Worm (Caenorhabditis elegans) whole organism, young adult: ENCODE data around the gene C04C3.4.

Experiments used
- B0019.2 ChIP-seq: fragments of 200-800 bp; sonication (Bioruptor generic); conservative IDR thresholded peaks from 2 replicates; pipeline ENCODE4 v1.3.6; 2022; ENCODE audit warnings: missing genetic modification reagents, missing genetic modification characterization, missing compliant biosample characterization
- B0035.1 ChIP-seq: sonication (generic microtip); optimal IDR thresholded peaks from 2 replicates; lab custom pipeline; 2016; ENCODE audit warnings: missing genetic modification characterization, mild to moderate bottlenecking, missing compliant biosample characterization, missing genotype, missing genetic modification reagents
- C06A6.2 ChIP-seq: fragments of 200-800 bp; sonication (Bioruptor generic); conservative IDR thresholded peaks from 2 replicates; pipeline ENCODE4 v1.3.6; 2022; ENCODE audit warnings: missing genetic modification characterization, missing compliant biosample characterization
- D2030.7 ChIP-seq: fragments of 200-800 bp; sonication (Bioruptor generic); IDR thresholded peaks from 2 replicates; pipeline ENCODE4 v1.3.6; 2022; ENCODE audit warnings: missing genetic modification reagents, missing genetic modification characterization, missing compliant biosample characterization
- F10E7.11 ChIP-seq: sonication (generic microtip); optimal IDR thresholded peaks from 2 replicates; lab custom pipeline; 2017; ENCODE audit warnings: mild to moderate bottlenecking, missing genetic modification characterization, moderate library complexity, missing compliant biosample characterization
- F33H1.4 ChIP-seq: fragments of 200-800 bp; sonication (Bioruptor generic); IDR thresholded peaks from 2 replicates; pipeline ENCODE4 v1.3.6; 2022; ENCODE audit warnings: missing genetic modification reagents, missing genetic modification characterization, missing compliant biosample characterization
- F39B2.1 ChIP-seq: fragments of 200-800 bp; sonication (Bioruptor generic); IDR thresholded peaks from 2 replicates; pipeline ENCODE4 v1.3.6; 2022; ENCODE audit warnings: missing genetic modification reagents, missing genetic modification characterization, missing compliant biosample characterization
- F55B11.4 ChIP-seq: sonication (generic microtip); optimal IDR thresholded peaks from 2 replicates; lab custom pipeline; 2016; ENCODE audit warnings: missing compliant biosample characterization, missing genetic modification characterization, borderline replicate concordance; ENCODE audit not compliant: insufficient read depth
- Y53F4B.3 ChIP-seq: fragments of 200-800 bp; sonication (Bioruptor generic); IDR thresholded peaks from 2 replicates; pipeline ENCODE4 v1.3.6; 2022; ENCODE audit warnings: missing genetic modification reagents, missing genetic modification characterization, missing compliant biosample characterization
- Y56A3A.18 ChIP-seq: fragments of 200-800 bp; sonication (Bioruptor generic); IDR thresholded peaks from 2 replicates; pipeline ENCODE4 v1.3.6; 2022; ENCODE audit warnings: missing genetic modification reagents, missing genetic modification characterization, missing compliant biosample characterization
- Y79H2A.3 ChIP-seq: fragments of 200-800 bp; sonication (Bioruptor generic); conservative IDR thresholded peaks from 2 replicates; pipeline ENCODE4 v1.3.6; 2022; ENCODE audit warnings: missing genetic modification reagents, missing genetic modification characterization, missing compliant biosample characterization
- ZK185.1 ChIP-seq: sonication (generic microtip); optimal IDR thresholded peaks from 2 replicates; lab custom pipeline; 2016; ENCODE audit warnings: mild to moderate bottlenecking, missing genetic modification characterization, missing compliant biosample characterization; ENCODE audit not compliant: poor library complexity, severe bottlenecking
- attf-3 ChIP-seq: fragments of 200-800 bp; sonication (Bioruptor generic); conservative IDR thresholded peaks from 2 replicates; pipeline ENCODE4 v1.3.6; 2022; ENCODE audit warnings: missing genetic modification reagents, missing genetic modification characterization, missing compliant biosample characterization
- attf-5 ChIP-seq: fragments of 200-800 bp; sonication (Bioruptor generic); optimal IDR thresholded peaks from 2 replicates; lab custom pipeline; 2018; ENCODE audit warnings: mild to moderate bottlenecking, missing genetic modification characterization, missing compliant biosample characterization
- cebp-2 ChIP-seq: fragments of 200-800 bp; sonication (Bioruptor generic); IDR thresholded peaks from 2 replicates; pipeline ENCODE4 v1.3.6; 2022; ENCODE audit warnings: missing genetic modification characterization, missing compliant biosample characterization
- ceh-100 ChIP-seq: fragments of 200-800 bp; sonication (Bioruptor generic); IDR thresholded peaks from 2 replicates; pipeline ENCODE4 v1.3.6; 2022; ENCODE audit warnings: missing genetic modification reagents, missing genetic modification characterization, missing compliant biosample characterization
- ceh-58 ChIP-seq: fragments of 200-800 bp; sonication (Bioruptor generic); IDR thresholded peaks from 2 replicates; pipeline ENCODE4 v1.3.6; 2022; ENCODE audit warnings: missing genetic modification characterization, missing compliant biosample characterization
- ceh-79 ChIP-seq: sonication (generic microtip); optimal IDR thresholded peaks from 2 replicates; lab custom pipeline; 2017; ENCODE audit warnings: mild to moderate bottlenecking, missing genetic modification characterization, missing compliant biosample characterization
- ceh-91 ChIP-seq: fragments of 200-800 bp; sonication (Bioruptor generic); IDR thresholded peaks from 2 replicates; pipeline ENCODE4 v1.3.6; 2022; ENCODE audit warnings: missing genetic modification reagents, missing genetic modification characterization, missing compliant biosample characterization
- dox-1 ChIP-seq: fragments of 200-800 bp; sonication (Bioruptor generic); IDR thresholded peaks from 2 replicates; pipeline ENCODE4 v1.3.6; 2022; ENCODE audit warnings: missing genetic modification reagents, missing genetic modification characterization, missing compliant biosample characterization
- dpff-1 ChIP-seq: sonication (generic microtip); optimal IDR thresholded peaks from 2 replicates; lab custom pipeline; 2017; ENCODE audit warnings: mild to moderate bottlenecking, missing genetic modification characterization, missing compliant biosample characterization
- egl-44 ChIP-seq: fragments of 200-800 bp; sonication (Bioruptor generic); IDR thresholded peaks from 2 replicates; pipeline ENCODE4 v1.3.6; 2022; ENCODE audit warnings: missing genetic modification reagents, missing genetic modification characterization, missing compliant biosample characterization
- ekl-4 ChIP-seq: fragments of 200-800 bp; sonication (Bioruptor generic); IDR thresholded peaks from 2 replicates; pipeline ENCODE4 v1.3.6; 2022; ENCODE audit warnings: missing genetic modification reagents, missing genetic modification characterization, missing compliant biosample characterization
- hlh-12 ChIP-seq: sonication (generic microtip); optimal IDR thresholded peaks from 2 replicates; lab custom pipeline; 2016; ENCODE audit warnings: missing genetic modification characterization, missing compliant biosample characterization
- hmg-1.2 ChIP-seq: fragments of 200-800 bp; sonication (Bioruptor generic); IDR thresholded peaks from 2 replicates; pipeline ENCODE4 v1.3.6; 2022; ENCODE audit warnings: missing genetic modification reagents, missing genetic modification characterization, missing compliant biosample characterization
- hrde-1 ChIP-seq: sonication (generic microtip); optimal IDR thresholded peaks from 2 replicates; lab custom pipeline; 2016; ENCODE audit warnings: missing genetic modification characterization, mild to moderate bottlenecking, missing compliant biosample characterization, moderate library complexity, missing genotype, missing genetic modification reagents, borderline replicate concordance
- lin-26 ChIP-seq: fragments of 200-800 bp; sonication (Bioruptor generic); IDR thresholded peaks from 2 replicates; pipeline ENCODE4 v1.3.6; 2022; ENCODE audit warnings: missing genetic modification reagents, missing genetic modification characterization, missing compliant biosample characterization
- lin-54 ChIP-seq: fragments of 200-800 bp; sonication (Bioruptor generic); optimal IDR thresholded peaks from 2 replicates; lab custom pipeline; 2018; ENCODE audit warnings: mild to moderate bottlenecking, missing genetic modification characterization, missing compliant biosample characterization
- lsy-27 ChIP-seq: sonication (generic microtip); optimal IDR thresholded peaks from 2 replicates; lab custom pipeline; 2017; ENCODE audit warnings: missing genetic modification characterization, mild to moderate bottlenecking, missing compliant biosample characterization, antibody characterized with exemption, missing genotype, borderline replicate concordance; ENCODE audit not compliant: insufficient read depth
- mcd-1 ChIP-seq: fragments of 200-800 bp; sonication (Bioruptor generic); IDR thresholded peaks from 2 replicates; pipeline ENCODE4 v1.3.6; 2022; ENCODE audit warnings: missing genetic modification reagents, missing genetic modification characterization, missing compliant biosample characterization
- mel-28 ChIP-seq: sonication (generic microtip); optimal IDR thresholded peaks from 2 replicates; lab custom pipeline; 2016; ENCODE audit warnings: borderline replicate concordance, mild to moderate bottlenecking, missing genetic modification characterization, missing compliant biosample characterization
- nfya-1 ChIP-seq: sonication (generic microtip); optimal IDR thresholded peaks from 2 replicates; lab custom pipeline; 2017; ENCODE audit warnings: antibody characterized with exemption, missing compliant biosample characterization, missing genetic modification characterization, borderline replicate concordance; ENCODE audit not compliant: insufficient read depth
- nhr-27 ChIP-seq: fragments of 200-800 bp; sonication (Bioruptor generic); optimal IDR thresholded peaks from 2 replicates; lab custom pipeline; 2018; ENCODE audit warnings: mild to moderate bottlenecking, missing genetic modification characterization, moderate library complexity, missing compliant biosample characterization
- pbrm-1 ChIP-seq: fragments of 200-800 bp; sonication (Bioruptor generic); IDR thresholded peaks from 2 replicates; pipeline ENCODE4 v1.3.6; 2022; ENCODE audit warnings: missing genetic modification reagents, missing genetic modification characterization, missing compliant biosample characterization
- rcor-1 ChIP-seq: fragments of 200-800 bp; sonication (Bioruptor generic); IDR thresholded peaks from 2 replicates; pipeline ENCODE4 v1.3.6; 2022; ENCODE audit warnings: missing genetic modification reagents, missing genetic modification characterization, missing compliant biosample characterization
- rec-8 ChIP-seq, 2 experiments: sonication (generic microtip); optimal IDR thresholded peaks; 2 replicates each; lab custom pipeline; 2016; ENCODE audit warnings: mild to moderate bottlenecking in 2 of 2, missing genetic modification characterization in 2 of 2, missing genetic modification reagents in 2 of 2, missing genotype in 2 of 2, missing biosample characterization in 1 of 2, missing compliant biosample characterization in 1 of 2, moderate library complexity in 1 of 2
- snpc-1.1 ChIP-seq: sonication (generic microtip); optimal IDR thresholded peaks from 2 replicates; lab custom pipeline; 2017; ENCODE audit warnings: missing genetic modification characterization, mild to moderate bottlenecking, missing compliant biosample characterization, antibody characterized with exemption, moderate library complexity, missing genotype, missing genetic modification reagents; ENCODE audit not compliant: insufficient read depth
- snpc-4 ChIP-seq, 5 experiments: fragments of 150-350 bp in 1 of 5; sonication (generic microtip) in 4 of 5; optimal IDR thresholded peaks; 2 replicates each; lab custom pipeline; 2014 to 2018; ENCODE audit warnings: missing genetic modification characterization in 5 of 5, missing biosample characterization in 3 of 5, antibody characterized with exemption in 2 of 5, mild to moderate bottlenecking in 2 of 5, missing compliant biosample characterization in 2 of 5, missing genotype in 2 of 5, moderate library complexity in 2 of 5, missing genetic modification reagents in 1 of 5
- tbx-9 ChIP-seq: sonication (generic microtip); optimal IDR thresholded peaks from 2 replicates; lab custom pipeline; 2016; ENCODE audit warnings: borderline replicate concordance, missing genetic modification characterization, inconsistent platforms, missing compliant biosample characterization
- xnd-1 ChIP-seq: sonication (generic microtip); optimal IDR thresholded peaks from 2 replicates; lab custom pipeline; 2016; ENCODE audit warnings: missing genotype, missing genetic modification reagents, missing genetic modification characterization, missing compliant biosample characterization

The C04C3.4 gene

DNA sequence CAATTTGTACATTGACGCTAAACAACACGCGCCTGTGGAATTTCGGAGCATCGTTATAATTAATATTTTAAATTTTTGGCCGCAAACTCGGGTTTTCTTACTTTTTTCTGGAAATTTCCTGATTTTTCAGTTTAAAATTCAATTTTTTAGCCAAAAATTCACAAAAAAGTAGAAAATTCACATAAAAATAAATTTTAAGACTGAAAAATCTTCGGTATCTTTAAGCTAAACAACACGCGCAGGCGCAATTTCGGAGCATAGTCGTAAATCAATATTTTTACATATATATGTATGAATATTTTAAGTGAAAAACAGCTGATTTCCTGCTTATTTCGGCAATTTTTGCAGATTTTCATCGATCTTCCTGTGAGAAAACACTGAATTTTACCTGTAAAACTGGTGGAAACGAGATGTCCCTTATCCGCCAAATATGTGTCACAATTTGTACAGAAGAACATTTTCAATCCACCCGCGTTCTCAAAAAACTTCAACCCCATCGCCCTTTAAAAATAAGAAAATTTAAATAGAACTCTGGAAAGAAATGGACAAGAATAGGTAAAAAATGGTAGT, 11.7 kb upstream of the C04C3.4 start, which contains the start of gene B0546.3 (continued):
- TF ChIP-seq xnd-1 (tag; lab: Kevin White, UChicago), result no peak
- peak; percentile 47; the same call in 1 of the 2 replicates for TF ChIP-seq ekl-4
- no peak for TF ChIP-seq snpc-4 (GFP tag; optimal IDR thresholded peaks at IDR 0.05; lab: Kevin White, UChicago)
- peak in 1 of 4 experiments; percentile 11 for TF ChIP-seq snpc-4 (tag; optimal IDR thresholded peaks at IDR 0.05; lab: Kevin White, UChicago)
- 0 out of 2 replicates have a peak, but pooled peaks have one; percentile 10 for TF ChIP-seq dox-1 (GFP tag; lab: Robert Waterston, UW)
- no peak for TF ChIP-seq hlh-12 (tag; lab: Kevin White, UChicago)

- TF ChIP-seq attf-3 (peak; percentile 65; the same call in 1 of the 2 replicates), C06A6.2 (no peak)
Observed at ce11 chrIV:3383203-3383602, 11.0 kb upstream of the C04C3.4 start.

DNA sequence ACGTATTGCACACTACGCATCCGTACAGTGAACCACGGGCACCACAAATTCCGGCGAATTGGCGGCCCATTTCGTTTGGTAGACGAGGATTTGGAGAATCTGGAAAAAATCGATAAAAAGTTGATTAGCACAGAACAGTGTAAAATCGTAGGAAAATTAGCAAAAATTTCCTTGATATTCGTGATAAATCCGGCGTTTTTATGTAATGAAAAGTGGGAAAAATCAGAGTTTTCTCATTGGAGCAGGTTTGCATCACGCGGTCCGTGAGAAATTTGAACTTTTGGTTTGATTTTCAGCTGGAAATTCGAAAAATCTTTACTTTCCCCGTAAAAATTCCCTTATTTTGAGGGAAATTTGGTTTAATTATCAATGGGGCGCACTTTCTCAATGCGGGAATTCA, 10.1 kb upstream of the C04C3.4 start, which contains the start of gene B0546.4:
Gene B0546.4, minus strand, starts transcription at position 101 of the 400 bp plus-strand sequence.
- TF ChIP-seq ceh-91 (no peak), ceh-58 (GFP tag; lab: Robert Waterston, UW) (no peak), egl-44 (GFP tag; lab: Robert Waterston, UW) (no peak), tbx-9 (tag; lab: Kevin White, UChicago) (no peak), lin-54 (GFP tag; lab: Kevin White, UChicago) (no peak), ceh-100 (GFP tag; lab: Robert Waterston, UW) (no peak), rec-8 (tag; optimal IDR thresholded peaks at IDR 0.05; lab: Kevin White, UChicago) (no peak), nfya-1 (tag; lab: Kevin White, UChicago) (no peak), ceh-79 (tag; lab: Kevin White, UChicago) (no peak), mel-28 (tag; lab: Kevin White, UChicago) (no peak), hrde-1 (tag; lab: Kevin White, UChicago) (no peak), B0019.2 (GFP tag; lab: Robert Waterston, UW) (no peak), lsy-27 (tag; lab: Kevin White, UChicago) (no peak), Y79H2A.3 (GFP tag; lab: Robert Waterston, UW) (no peak), ZK185.1 (tag; lab: Kevin White, UChicago) (no peak), F55B11.4 (tag; lab: Kevin White, UChicago) (no peak)

DNA sequence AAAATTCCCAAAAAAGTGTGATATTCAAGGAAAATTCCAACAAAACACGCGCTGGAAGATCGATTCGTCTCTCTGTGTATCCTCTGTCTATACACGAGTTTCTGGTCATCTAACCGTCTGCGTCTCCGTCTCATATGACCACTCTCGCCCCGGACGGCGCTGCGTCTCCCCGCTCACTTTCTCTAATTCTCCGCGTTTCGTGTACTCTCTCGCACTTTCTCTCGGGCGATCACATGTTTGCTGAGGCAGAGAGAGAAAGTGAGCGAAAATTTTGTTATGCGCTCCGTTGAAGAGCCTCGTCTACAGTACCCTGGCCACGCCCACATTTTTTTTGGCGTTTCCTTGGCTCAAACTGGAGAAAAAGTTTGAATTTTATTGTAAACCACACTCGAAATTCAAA, 9.6 kb upstream of the C04C3.4 start:
- TF ChIP-seq nhr-27 (tag; lab: Kevin White, UChicago) (no peak), dpff-1 (tag; lab: Kevin White, UChicago) (no peak), attf-5 (GFP tag; lab: Kevin White, UChicago) (peak; percentile 95), mcd-1 (GFP tag; lab: Robert Waterston, UW) (peak; percentile 91), hmg-1.2 (peak; percentile 99), ZK185.1 (tag; lab: Kevin White, UChicago) (peak; percentile 46), rcor-1 (peak; percentile 63), Y56A3A.18 (GFP tag; lab: Robert Waterston, UW) (no peak), Y53F4B.3 (GFP tag; lab: Robert Waterston, UW) (no peak), dox-1 (GFP tag; lab: Robert Waterston, UW) (peak; percentile 88), C06A6.2 (peak; percentile 66), lin-26 (peak; percentile 63; the same call in 1 of the 2 replicates), Y79H2A.3 (GFP tag; lab: Robert Waterston, UW) (no peak), snpc-1.1 (tag; lab: Kevin White, UChicago) (no peak), D2030.7 (GFP tag; lab: Robert Waterston, UW) (no peak), pbrm-1 (GFP tag; lab: Robert Waterston, UW) (peak; percentile 94), F39B2.1 (GFP tag; lab: Robert Waterston, UW) (no peak), F10E7.11 (tag; lab: Kevin White, UChicago) (peak; percentile 1), cebp-2 (GFP tag; lab: Robert Waterston, UW) (no peak), F33H1.4 (GFP tag; lab: Robert Waterston, UW) (0 out of 2 replicates have a peak, but pooled peaks have one; percentile 40), B0035.1 (peak; percentile 37)
